Fruit fly (Drosophila melanogaster) Kc167 (cell line): ENCODE results near the gene CG18231.

Experiments used
- Myc ChIP-seq: fragments of >200 bp; optimal IDR thresholded peaks from 2 replicates; lab custom pipeline; 2017; ENCODE audit warnings: missing external identifiers
- Sin3A ChIP-seq: fragments of >200 bp; optimal IDR thresholded peaks from 2 replicates; lab custom pipeline; 2018; ENCODE audit warnings: missing external identifiers
- h ChIP-seq: fragments of >200 bp; optimal IDR thresholded peaks from 3 replicates; lab custom pipeline; 2018; ENCODE audit warnings: missing external identifiers
- insv ChIP-seq: fragments of >200 bp; optimal IDR thresholded peaks from 3 replicates; lab custom pipeline; 2018; ENCODE audit warnings: missing external identifiers
- psq ChIP-seq: fragments of >200 bp; optimal IDR thresholded peaks from 2 replicates; lab custom pipeline; 2017; ENCODE audit warnings: missing external identifiers
- ttk ChIP-seq: sonication (Bioruptor generic); optimal IDR thresholded peaks from 2 replicates; lab custom pipeline; 2017; ENCODE audit warnings: missing external identifiers

- TF ChIP-seq ttk (lab: Kevin White, UChicago) (no peak), insv (lab: Kevin White, UChicago) (no peak), psq (lab: Kevin White, UChicago) (no peak), h (lab: Kevin White, UChicago) (no peak), Sin3A (lab: Kevin White, UChicago) (no peak), Myc (lab: Kevin White, UChicago) (no peak)
These were observed 15.1 kb downstream of the CG18231 start, which contains the start of gene bora for dm6 chr3L:18622422-18622739.
